Fruit fly (Drosophila melanogaster) whole organism, embryonic: ENCODE data around the gene Arp8.

Source experiments
- Atf-2 ChIP-seq: fragments of 200-800 bp; sonication (Bioruptor generic); optimal IDR thresholded peaks from 2 replicates; lab custom pipeline; 2016; ENCODE audit warnings: missing biosample characterization, missing genetic modification characterization
- C15 ChIP-seq: fragments of 200-800 bp; sonication (Bioruptor generic); IDR thresholded peaks from 3 replicates; pipeline ENCODE4 v1.3.6; 2022; ENCODE audit warnings: missing biosample characterization, missing genetic modification characterization
- CG10147 ChIP-seq: fragments of 200-800 bp; sonication (Bioruptor generic); optimal IDR thresholded peaks from 2 replicates; lab custom pipeline; 2019; ENCODE audit warnings: missing biosample characterization, mild to moderate bottlenecking, missing genetic modification characterization, moderate library complexity
- CG11247 ChIP-seq: fragments of 200-800 bp; sonication (Bioruptor generic); IDR thresholded peaks from 2 replicates; pipeline ENCODE4 v1.3.6; 2022; ENCODE audit warnings: missing biosample characterization, missing genetic modification characterization
- CG11504 ChIP-seq: fragments of 200-800 bp; sonication (Bioruptor generic); optimal IDR thresholded peaks from 3 replicates; lab custom pipeline; 2019; ENCODE audit warnings: missing biosample characterization, mild to moderate bottlenecking, missing genetic modification characterization, moderate library complexity
- CG13424 ChIP-seq: fragments of 200-800 bp; sonication (Bioruptor generic); optimal IDR thresholded peaks from 2 replicates; lab custom pipeline; 2019; ENCODE audit warnings: missing biosample characterization, mild to moderate bottlenecking, missing genetic modification characterization, moderate library complexity
- CG15479 ChIP-seq: fragments of 200-800 bp; sonication (Bioruptor generic); optimal IDR thresholded peaks from 3 replicates; lab custom pipeline; 2019; ENCODE audit warnings: missing biosample characterization, mild to moderate bottlenecking, missing genetic modification characterization, moderate library complexity
- CG15514 ChIP-seq: fragments of 200-800 bp; sonication (Bioruptor generic); optimal IDR thresholded peaks from 3 replicates; lab custom pipeline; 2017; ENCODE audit warnings: missing biosample characterization, missing genetic modification characterization, mild to moderate bottlenecking, moderate library complexity, missing genetic modification reagents
- CG16813 ChIP-seq: fragments of 200-800 bp; sonication (Bioruptor generic); IDR thresholded peaks from 3 replicates; pipeline ENCODE4 v1.3.6; 2022; ENCODE audit warnings: missing biosample characterization, missing genetic modification characterization; ENCODE audit not compliant: partially characterized antibody
- CG16863 ChIP-seq: fragments of 200-800 bp; sonication (Bioruptor generic); optimal IDR thresholded peaks from 3 replicates; lab custom pipeline; 2016; ENCODE audit warnings: missing biosample characterization, missing genetic modification characterization
- CG30431 ChIP-seq: fragments of 200-800 bp; sonication (Bioruptor generic); optimal IDR thresholded peaks from 2 replicates; lab custom pipeline; 2017; ENCODE audit warnings: missing biosample characterization, missing genetic modification characterization
- CG33213 ChIP-seq: fragments of 200-800 bp; sonication (Bioruptor generic); optimal IDR thresholded peaks from 3 replicates; lab custom pipeline; 2016; ENCODE audit warnings: missing biosample characterization, missing genetic modification characterization
- CG3838 ChIP-seq: fragments of 200-800 bp; sonication (Bioruptor generic); optimal IDR thresholded peaks from 3 replicates; lab custom pipeline; 2016; ENCODE audit warnings: missing biosample characterization, missing genetic modification characterization
- CG8281 ChIP-seq: fragments of 200-800 bp; sonication (Bioruptor generic); optimal IDR thresholded peaks from 2 replicates; lab custom pipeline; 2018; ENCODE audit warnings: missing biosample characterization, mild to moderate bottlenecking, missing genetic modification characterization, moderate library complexity
- CG8388 ChIP-seq: fragments of 200-800 bp; sonication (Bioruptor generic); optimal IDR thresholded peaks from 2 replicates; lab custom pipeline; 2019; ENCODE audit warnings: missing biosample characterization, mild to moderate bottlenecking, missing genetic modification characterization, moderate library complexity
- CG9609 ChIP-seq: fragments of 200-800 bp; sonication (Bioruptor generic); optimal IDR thresholded peaks from 3 replicates; lab custom pipeline; 2016; ENCODE audit warnings: missing biosample characterization, missing genetic modification characterization
- Dip3 ChIP-seq: fragments of 200-800 bp; sonication (Bioruptor generic); optimal IDR thresholded peaks from 3 replicates; lab custom pipeline; 2016; ENCODE audit warnings: missing biosample characterization, missing genetic modification characterization
- Dll ChIP-seq: fragments of 200-800 bp; sonication (Bioruptor generic); IDR thresholded peaks from 4 replicates; pipeline ENCODE4 v1.3.6; 2022; ENCODE audit warnings: missing biosample characterization, missing genetic modification characterization; ENCODE audit not compliant: partially characterized antibody
- Drgx ChIP-seq: fragments of 200-800 bp; sonication (Bioruptor generic); IDR thresholded peaks from 2 replicates; pipeline ENCODE4 v1.3.6; 2022; ENCODE audit warnings: missing biosample characterization, missing genetic modification characterization
- Hr3 ChIP-seq: fragments of 200-800 bp; sonication (Bioruptor generic); optimal IDR thresholded peaks from 3 replicates; lab custom pipeline; 2016; ENCODE audit warnings: missing biosample characterization, missing genetic modification characterization
- Kr ChIP-seq: fragments of 200-800 bp; sonication (Bioruptor generic); optimal IDR thresholded peaks from 2 replicates; lab custom pipeline; 2017; ENCODE audit warnings: missing biosample characterization, mild to moderate bottlenecking, missing genetic modification characterization
- Lhr ChIP-seq: fragments of 200-800 bp; sonication (Bioruptor generic); optimal IDR thresholded peaks from 3 replicates; lab custom pipeline; 2017; ENCODE audit warnings: mild to moderate bottlenecking, missing biosample characterization, missing genetic modification reagents, missing genetic modification characterization
- Lim3 ChIP-seq: fragments of 200-800 bp; sonication (Bioruptor generic); IDR thresholded peaks from 2 replicates; pipeline ENCODE4 v1.3.6; 2022; ENCODE audit warnings: missing biosample characterization, missing genetic modification characterization
- NC2β ChIP-seq: fragments of 200-800 bp; sonication (Bioruptor generic); optimal IDR thresholded peaks from 2 replicates; lab custom pipeline; 2016; ENCODE audit warnings: missing biosample characterization, missing genetic modification characterization
- NK7.1 ChIP-seq: fragments of 200-800 bp; sonication (Bioruptor generic); optimal IDR thresholded peaks from 3 replicates; lab custom pipeline; 2016; ENCODE audit warnings: missing biosample characterization, missing genetic modification characterization
- Nf-YA ChIP-seq: fragments of 200-800 bp; sonication (Bioruptor generic); IDR thresholded peaks from 2 replicates; pipeline ENCODE4 v1.3.6; 2022; ENCODE audit warnings: missing biosample characterization, missing genetic modification characterization
- Poxn ChIP-seq: fragments of 200-800 bp; sonication (Bioruptor generic); IDR thresholded peaks from 2 replicates; pipeline ENCODE4 v1.3.6; 2022; ENCODE audit warnings: missing biosample characterization, missing genetic modification characterization
- Stat92E ChIP-seq, 3 experiments: fragments of >200 bp in 2 of 3; fragments of 200-800 bp in 1 of 3; sonication (Bioruptor generic) in 1 of 3; optimal IDR thresholded peaks; 2 replicates each; lab custom pipeline; 2017 to 2019; ENCODE audit warnings: missing biosample characterization in 3 of 3, missing genetic modification characterization in 3 of 3, mild to moderate bottlenecking in 1 of 3, moderate library complexity in 1 of 3
- caup ChIP-seq: fragments of 200-800 bp; sonication (Bioruptor generic); optimal IDR thresholded peaks from 3 replicates; lab custom pipeline; 2017; ENCODE audit warnings: missing biosample characterization, mild to moderate bottlenecking, missing genetic modification characterization, moderate library complexity; ENCODE audit not compliant: severe bottlenecking
- dmrt99B ChIP-seq: fragments of 200-800 bp; sonication (Bioruptor generic); optimal IDR thresholded peaks from 2 replicates; lab custom pipeline; 2018; ENCODE audit warnings: missing biosample characterization, mild to moderate bottlenecking, missing genetic modification characterization, moderate library complexity
- ftz-f1 ChIP-seq: fragments of 200-800 bp; sonication (Bioruptor generic); optimal IDR thresholded peaks from 2 replicates; lab custom pipeline; 2016; ENCODE audit warnings: missing biosample characterization, missing genetic modification characterization
- fu2 ChIP-seq: fragments of 200-800 bp; sonication (Bioruptor generic); optimal IDR thresholded peaks from 2 replicates; lab custom pipeline; 2016; ENCODE audit warnings: missing biosample characterization, missing genetic modification characterization
- gem ChIP-seq: fragments of 200-800 bp; sonication (Bioruptor generic); optimal IDR thresholded peaks from 2 replicates; lab custom pipeline; 2019; ENCODE audit warnings: missing biosample characterization, mild to moderate bottlenecking, missing genetic modification characterization, moderate library complexity
- jing ChIP-seq: fragments of 200-800 bp; sonication (Bioruptor generic); optimal IDR thresholded peaks from 2 replicates; lab custom pipeline; 2018; ENCODE audit warnings: missing biosample characterization, mild to moderate bottlenecking, missing genetic modification characterization
- lab ChIP-seq: fragments of 200-800 bp; sonication (Bioruptor generic); optimal IDR thresholded peaks from 3 replicates; lab custom pipeline; 2017; ENCODE audit warnings: missing biosample characterization, missing genetic modification characterization, mild to moderate bottlenecking, moderate library complexity, missing genetic modification reagents
- lov ChIP-seq, 2 experiments: fragments of 200-800 bp in 1 of 2; fragments of >200 bp in 1 of 2; sonication (Bioruptor generic) in 1 of 2; IDR thresholded peaks in 1 of 2; optimal IDR thresholded peaks in 1 of 2; 2 replicates in 1 of 2; 3 replicates in 1 of 2; pipeline versions ENCODE4 v1.3.6 to Lab custom; 2017 to 2022; ENCODE audit warnings: missing biosample characterization in 1 of 2, missing genetic modification characterization in 1 of 2
- mirr ChIP-seq: fragments of 200-800 bp; sonication (Bioruptor generic); optimal IDR thresholded peaks from 3 replicates; lab custom pipeline; 2018; ENCODE audit warnings: missing biosample characterization, mild to moderate bottlenecking, missing genetic modification characterization
- nmo ChIP-seq: fragments of 200-800 bp; sonication (Bioruptor generic); optimal IDR thresholded peaks from 2 replicates; lab custom pipeline; 2018; ENCODE audit warnings: missing biosample characterization, mild to moderate bottlenecking, missing genetic modification characterization, moderate library complexity
- pfk ChIP-seq: fragments of 200-800 bp; sonication (Bioruptor generic); optimal IDR thresholded peaks from 2 replicates; lab custom pipeline; 2018; ENCODE audit warnings: missing biosample characterization, mild to moderate bottlenecking, missing genetic modification characterization, moderate library complexity
- rib ChIP-seq: fragments of 200-800 bp; sonication (Bioruptor generic); IDR thresholded peaks from 2 replicates; pipeline ENCODE4 v1.3.6; 2022; ENCODE audit warnings: missing biosample characterization, missing genetic modification characterization
- row ChIP-seq: fragments of 200-800 bp; sonication (Bioruptor generic); IDR thresholded peaks from 3 replicates; pipeline ENCODE4 v1.3.6; 2022; ENCODE audit warnings: missing biosample characterization, missing genetic modification characterization
- run ChIP-seq: fragments of 200-800 bp; sonication (Bioruptor generic); optimal IDR thresholded peaks from 3 replicates; lab custom pipeline; 2018; ENCODE audit warnings: missing biosample characterization, mild to moderate bottlenecking, missing genetic modification characterization
- slp2 ChIP-seq: fragments of 200-800 bp; sonication (Bioruptor generic); optimal IDR thresholded peaks from 2 replicates; lab custom pipeline; 2016; ENCODE audit warnings: missing biosample characterization, missing genetic modification characterization
- tap ChIP-seq: fragments of 200-800 bp; optimal IDR thresholded peaks from 3 replicates; lab custom pipeline; 2019; ENCODE audit warnings: missing biosample characterization, mild to moderate bottlenecking, missing genetic modification characterization, moderate library complexity
- tin ChIP-seq: fragments of 200-800 bp; sonication (Bioruptor generic); optimal IDR thresholded peaks from 3 replicates; lab custom pipeline; 2016; ENCODE audit warnings: missing biosample characterization, missing genetic modification characterization
- toy ChIP-seq: fragments of 200-800 bp; sonication (Bioruptor generic); IDR thresholded peaks from 2 replicates; pipeline ENCODE4 v1.3.6; 2022; ENCODE audit warnings: missing biosample characterization, missing genetic modification characterization
- wor ChIP-seq: fragments of 200-800 bp; sonication (Bioruptor generic); IDR thresholded peaks from 2 replicates; pipeline ENCODE4 v1.3.6; 2022; ENCODE audit warnings: missing biosample characterization, missing genetic modification characterization
- z ChIP-seq: fragments of 200-800 bp; sonication (Bioruptor generic); IDR thresholded peaks from 3 replicates; pipeline ENCODE4 v1.3.6; 2022; ENCODE audit warnings: missing biosample characterization, missing genetic modification characterization

Gene Arp8

dm6 chrX:17880269-17880889 is 19.8 kb upstream of the Arp8 start (continued):
- TF ChIP-seq mirr (peak; percentile 91), NC2β (GFP tag; lab: Kevin White, UChicago) (peak; percentile 87), lov (optimal IDR thresholded peaks at IDR 0.05; lab: Kevin White, UChicago) (no peak), lov (GFP tag; IDR thresholded peaks at IDR 0.05; lab: Robert Waterston, UW) (peak; percentile 92), CG3838 (peak; percentile 87), Kr (no peak), Drgx (peak; percentile 94), dmrt99B (peak; percentile 96), tin (GFP tag; lab: Kevin White, UChicago) (peak; percentile 90), pfk (GFP tag; lab: Kevin White, UChicago) (peak; percentile 7), wor (peak; percentile 90), Stat92E (GFP tag; optimal IDR thresholded peaks at IDR 0.05; lab: Kevin White, UChicago) (peak in 1 of 3 experiments; percentile 84), z (GFP tag; lab: Robert Waterston, UW) (0 out of 3 replicates have a peak, but pooled peaks have one; percentile 20), C15 (GFP tag; lab: Robert Waterston, UW) (peak; percentile 90), Nf-YA (peak; percentile 87), CG11247 (peak; percentile 96), gem (tag; lab: Kevin White, UChicago) (peak; percentile 97), rib (peak; percentile 90), nmo (peak; percentile 96), toy (peak; percentile 91), NK7.1 (GFP tag; lab: Kevin White, UChicago) (peak; percentile 93), slp2 (GFP tag; lab: Kevin White, UChicago) (peak; percentile 89), fu2 (peak; percentile 95), CG16813 (GFP tag; lab: Robert Waterston, UW) (no peak), CG13424 (tag; lab: Kevin White, UChicago) (peak; percentile 91), Lhr (peak; percentile 77), jing (GFP tag; lab: Kevin White, UChicago) (peak; percentile 94), Hr3 (GFP tag; lab: Kevin White, UChicago) (peak; percentile 93), Lim3 (GFP tag; lab: Robert Waterston, UW) (peak; percentile 87), run (peak; percentile 89), Atf-2 (GFP tag; lab: Kevin White, UChicago) (peak; percentile 92), row (peak; percentile 97), CG8388 (GFP tag; lab: Kevin White, UChicago) (peak; percentile 92), CG15514 (GFP tag; lab: Kevin White, UChicago) (peak; percentile 83), tap (tag; lab: Kevin White, UChicago) (peak; percentile 90), CG15479 (GFP tag; lab: Kevin White, UChicago) (no peak), CG30431 (GFP tag; lab: Kevin White, UChicago) (peak; percentile 89), Poxn (peak; percentile 87), CG16863 (GFP tag; lab: Kevin White, UChicago) (peak; percentile 95), CG33213 (peak; percentile 84), Dip3 (GFP tag; lab: Kevin White, UChicago) (peak; percentile 97), CG10147 (GFP tag; lab: Kevin White, UChicago) (peak; percentile 89), CG8281 (peak; percentile 85), lab (GFP tag; lab: Kevin White, UChicago) (peak; percentile 94), Dll (GFP tag; lab: Robert Waterston, UW) (no peak), CG9609 (peak; percentile 95), caup (peak; percentile 91), CG11504 (peak; percentile 94), ftz-f1 (GFP tag; lab: Kevin White, UChicago) (peak; percentile 66)
